Fruit fly (Drosophila melanogaster): ENCODE measurements around the gene up.

Gene up

dm6 chrX:13572382-13572781 is 30.0 kb downstream of the up start (continued):
- TF ChIP-seq ftz-f1 (GFP tag; optimal IDR thresholded peaks at IDR 0.05) (no peak), Poxn (GFP tag; IDR thresholded peaks at IDR 0.05) (no peak), Doc3 (GFP tag; IDR thresholded peaks at IDR 0.05; ENCODE audit: partially characterized antibody) (no peak), ash1 (GFP tag; optimal IDR thresholded peaks at IDR 0.05) (no peak), sna (GFP tag; IDR thresholded peaks at IDR 0.05; ENCODE audit: partially characterized antibody) (no peak), CG17568 (GFP tag; optimal IDR thresholded peaks at IDR 0.05) (peak; percentile 36), CG10366 (GFP tag; IDR thresholded peaks at IDR 0.05) (peak; percentile 43), ttk (GFP tag; IDR thresholded peaks at IDR 0.05) (no peak), dmrt11E (tag; optimal IDR thresholded peaks at IDR 0.05) (peak; percentile 53), Ravus (GFP tag; IDR thresholded peaks at IDR 0.05) (no peak), CG15601 (tag; optimal IDR thresholded peaks at IDR 0.05) (peak; percentile 17), pros (GFP tag; optimal IDR thresholded peaks at IDR 0.05) (no peak), Nf-YA (GFP tag; IDR thresholded peaks at IDR 0.05) (no peak), MESR4 (GFP tag; optimal IDR thresholded peaks at IDR 0.05) (no peak), Bdp1 (GFP tag; optimal IDR thresholded peaks at IDR 0.05) (peak; percentile 26), CG11093 (GFP tag; IDR thresholded peaks at IDR 0.05) (no peak), CG1832 (GFP tag; optimal IDR thresholded peaks at IDR 0.05) (no peak), CG6854 (GFP tag; optimal IDR thresholded peaks at IDR 0.05) (no peak), CG18476 (GFP tag; optimal IDR thresholded peaks at IDR 0.05) (peak; percentile 27), CG2129 (GFP tag; IDR thresholded peaks at IDR 0.05; ENCODE audit: partially characterized antibody) (no peak), CG13296 (GFP tag; optimal IDR thresholded peaks at IDR 0.05) (peak; percentile 16), hb (GFP tag; IDR thresholded peaks at IDR 0.05; ENCODE audit: partially characterized antibody) (no peak), HmgZ (tag; optimal IDR thresholded peaks at IDR 0.05) (no peak), Rx (GFP tag; IDR thresholded peaks at IDR 0.05) (no peak), fu2 (GFP tag; optimal IDR thresholded peaks at IDR 0.05) (peak; percentile 13), CG1602 (GFP tag; optimal IDR thresholded peaks at IDR 0.05) (peak; percentile 34), mam (GFP tag; optimal IDR thresholded peaks at IDR 0.05) (peak; percentile 57), Dp (GFP tag; optimal IDR thresholded peaks at IDR 0.05) (no peak), ind (GFP tag; optimal IDR thresholded peaks at IDR 0.05) (peak; percentile 49), CG1647 (GFP tag; optimal IDR thresholded peaks at IDR 0.05) (no peak), Sry-β (GFP tag; optimal IDR thresholded peaks at IDR 0.05) (no peak), zfh1 (GFP tag; IDR thresholded peaks at IDR 0.05) (peak; percentile 57; the same call in 2 of the 3 replicates), CG14441 (GFP tag; IDR thresholded peaks at IDR 0.05) (peak; percentile 47), CG14014 (GFP tag; IDR thresholded peaks at IDR 0.05) (0 out of 2 replicates have a peak, but pooled peaks have one; percentile 27), PHDP (tag; optimal IDR thresholded peaks at IDR 0.05) (peak; percentile 71), CG3065 (GFP tag; optimal IDR thresholded peaks at IDR 0.05) (no peak), ro (GFP tag; IDR thresholded peaks at IDR 0.05) (no peak), CG17359 (tag; optimal IDR thresholded peaks at IDR 0.05) (peak; percentile 47), Myb (GFP tag; optimal IDR thresholded peaks at IDR 0.05) (peak; percentile 28), CG9876 (GFP tag; optimal IDR thresholded peaks at IDR 0.05) (peak; percentile 4), CG5953 (GFP tag; IDR thresholded peaks at IDR 0.05) (no peak), ham (GFP tag; IDR thresholded peaks at IDR 0.05) (no peak), CG15479 (GFP tag; optimal IDR thresholded peaks at IDR 0.05) (no peak), CG18011 (GFP tag; optimal IDR thresholded peaks at IDR 0.05) (no peak), H15 (GFP tag; IDR thresholded peaks at IDR 0.05) (no peak), Elba2 (GFP tag; optimal IDR thresholded peaks at IDR 0.05) (no peak), Oli (tag; optimal IDR thresholded peaks at IDR 0.05) (peak; percentile 77), CG3838 (GFP tag; optimal IDR thresholded peaks at IDR 0.05) (no peak), sima (GFP tag; optimal IDR thresholded peaks at IDR 0.05) (no peak), CG4730 (GFP tag; IDR thresholded peaks at IDR 0.05) (peak; percentile 35; the same call in 1 of the 2 replicates), croc (GFP tag; conservative IDR thresholded peaks at IDR 0.05) (peak; percentile 20; the same call in 1 of the 3 replicates), CG7928 (GFP tag; optimal IDR thresholded peaks at IDR 0.05) (no peak)
